Worm (Caenorhabditis elegans) whole organism, young adult: ENCODE results near the gene F11G11.15.

Experiments
- B0336.3 ChIP-seq: fragments of 200-800 bp; sonication (Bioruptor generic); IDR thresholded peaks from 2 replicates; pipeline ENCODE4 v1.3.6; 2022; ENCODE audit warnings: missing genetic modification characterization, missing compliant biosample characterization
- D2030.7 ChIP-seq: fragments of 200-800 bp; sonication (Bioruptor generic); IDR thresholded peaks from 2 replicates; pipeline ENCODE4 v1.3.6; 2022; ENCODE audit warnings: missing genetic modification reagents, missing genetic modification characterization, missing compliant biosample characterization
- F23B12.7 ChIP-seq: sonication (generic microtip); optimal IDR thresholded peaks from 2 replicates; lab custom pipeline; 2017; ENCODE audit warnings: missing genetic modification characterization, mild to moderate bottlenecking, missing compliant biosample characterization, antibody characterized with exemption, moderate library complexity; ENCODE audit not compliant: insufficient read depth
- F33H1.4 ChIP-seq: fragments of 200-800 bp; sonication (Bioruptor generic); IDR thresholded peaks from 2 replicates; pipeline ENCODE4 v1.3.6; 2022; ENCODE audit warnings: missing genetic modification reagents, missing genetic modification characterization, missing compliant biosample characterization
- F39B2.1 ChIP-seq: fragments of 200-800 bp; sonication (Bioruptor generic); IDR thresholded peaks from 2 replicates; pipeline ENCODE4 v1.3.6; 2022; ENCODE audit warnings: missing genetic modification reagents, missing genetic modification characterization, missing compliant biosample characterization
- F49E8.2 ChIP-seq: sonication (generic microtip); optimal IDR thresholded peaks from 3 replicates; lab custom pipeline; 2017; ENCODE audit warnings: missing genetic modification characterization, mild to moderate bottlenecking, missing compliant biosample characterization, antibody characterized with exemption, moderate library complexity; ENCODE audit not compliant: insufficient read depth
- F55B11.4 ChIP-seq: sonication (generic microtip); optimal IDR thresholded peaks from 2 replicates; lab custom pipeline; 2016; ENCODE audit warnings: missing compliant biosample characterization, missing genetic modification characterization, borderline replicate concordance; ENCODE audit not compliant: insufficient read depth
- K12H6.12 ChIP-seq: fragments of 200-800 bp; sonication (Bioruptor generic); optimal IDR thresholded peaks from 2 replicates; lab custom pipeline; 2018; ENCODE audit warnings: mild to moderate bottlenecking, missing genetic modification characterization, missing compliant biosample characterization
- Y53G8AR.9 ChIP-seq: fragments of 200-800 bp; sonication (Bioruptor generic); conservative IDR thresholded peaks from 2 replicates; pipeline ENCODE4 v1.3.6; 2022; ENCODE audit warnings: missing genetic modification reagents, missing genetic modification characterization, missing compliant biosample characterization
- Y95B8A.8 ChIP-seq: fragments of 200-800 bp; sonication (Bioruptor generic); IDR thresholded peaks from 2 replicates; pipeline ENCODE4 v1.3.6; 2022; ENCODE audit warnings: missing genetic modification reagents, missing genetic modification characterization, missing compliant biosample characterization
- ZK185.1 ChIP-seq: sonication (generic microtip); optimal IDR thresholded peaks from 2 replicates; lab custom pipeline; 2016; ENCODE audit warnings: mild to moderate bottlenecking, missing genetic modification characterization, missing compliant biosample characterization; ENCODE audit not compliant: poor library complexity, severe bottlenecking
- ama-1 ChIP-seq, 3 experiments: fragments of 150-350 bp in 1 of 3; sonication (generic microtip) in 2 of 3; optimal IDR thresholded peaks; 2 replicates each; lab custom pipeline; 2014 to 2018; ENCODE audit warnings: missing biosample characterization in 2 of 3, missing genetic modification characterization in 2 of 3, missing genetic modification reagents in 2 of 3
- aptf-3 ChIP-seq: fragments of 200-800 bp; sonication (Bioruptor generic); IDR thresholded peaks from 2 replicates; pipeline ENCODE4 v1.3.6; 2022; ENCODE audit warnings: missing genetic modification characterization, missing compliant biosample characterization
- atf-7 ChIP-seq: sonication (generic microtip); optimal IDR thresholded peaks from 2 replicates; lab custom pipeline; 2017; ENCODE audit warnings: mild to moderate bottlenecking, missing genetic modification characterization, missing compliant biosample characterization
- athp-1 ChIP-seq: sonication (generic microtip); optimal IDR thresholded peaks from 2 replicates; lab custom pipeline; 2017; ENCODE audit warnings: mild to moderate bottlenecking, missing genetic modification characterization, missing compliant biosample characterization
- attf-5 ChIP-seq: fragments of 200-800 bp; sonication (Bioruptor generic); optimal IDR thresholded peaks from 2 replicates; lab custom pipeline; 2018; ENCODE audit warnings: mild to moderate bottlenecking, missing genetic modification characterization, missing compliant biosample characterization
- cebp-1 ChIP-seq, 2 experiments: fragments of 200-800 bp in 1 of 2; sonication (Bioruptor generic) in 1 of 2; sonication (generic microtip) in 1 of 2; IDR thresholded peaks in 1 of 2; optimal IDR thresholded peaks in 1 of 2; 2 replicates each; pipeline versions ENCODE4 v1.3.6 to Lab custom; 2017 to 2022; ENCODE audit warnings: missing compliant biosample characterization in 2 of 2, missing genetic modification characterization in 2 of 2, mild to moderate bottlenecking in 1 of 2, missing genetic modification reagents in 1 of 2, moderate library complexity in 1 of 2
- ceh-27 ChIP-seq: fragments of 200-800 bp; sonication (Bioruptor generic); optimal IDR thresholded peaks from 2 replicates; lab custom pipeline; 2018; ENCODE audit warnings: mild to moderate bottlenecking, missing genetic modification characterization, moderate library complexity, missing compliant biosample characterization
- ceh-79 ChIP-seq: sonication (generic microtip); optimal IDR thresholded peaks from 2 replicates; lab custom pipeline; 2017; ENCODE audit warnings: mild to moderate bottlenecking, missing genetic modification characterization, missing compliant biosample characterization
- ceh-91 ChIP-seq: fragments of 200-800 bp; sonication (Bioruptor generic); IDR thresholded peaks from 2 replicates; pipeline ENCODE4 v1.3.6; 2022; ENCODE audit warnings: missing genetic modification reagents, missing genetic modification characterization, missing compliant biosample characterization
- efl-1 ChIP-seq: fragments of 150-350 bp; optimal IDR thresholded peaks from 2 replicates; lab custom pipeline; 2014; ENCODE audit warnings: missing biosample characterization, missing genetic modification reagents, missing genetic modification characterization
- ekl-4 ChIP-seq: fragments of 200-800 bp; sonication (Bioruptor generic); IDR thresholded peaks from 2 replicates; pipeline ENCODE4 v1.3.6; 2022; ENCODE audit warnings: missing genetic modification reagents, missing genetic modification characterization, missing compliant biosample characterization
- gei-17 ChIP-seq: fragments of 200-800 bp; sonication (Bioruptor generic); optimal IDR thresholded peaks from 2 replicates; lab custom pipeline; 2018; ENCODE audit warnings: mild to moderate bottlenecking, missing genetic modification characterization, missing compliant biosample characterization
- him-1 ChIP-seq: sonication (generic microtip); optimal IDR thresholded peaks from 2 replicates; lab custom pipeline; 2016; ENCODE audit warnings: missing genotype, missing genetic modification reagents, missing genetic modification characterization, missing compliant biosample characterization
- hlh-26 ChIP-seq: fragments of 200-800 bp; sonication (Bioruptor generic); conservative IDR thresholded peaks from 2 replicates; pipeline ENCODE4 v1.3.6; 2022; ENCODE audit warnings: missing genetic modification reagents, missing genetic modification characterization, missing compliant biosample characterization
- hsf-1 ChIP-seq: fragments of 200-800 bp; sonication (Bioruptor generic); IDR thresholded peaks from 2 replicates; pipeline ENCODE4 v1.3.6; 2022; ENCODE audit warnings: missing genetic modification reagents, missing genetic modification characterization, missing compliant biosample characterization
- lin-35 ChIP-seq, 3 experiments: fragments of 150-350 bp in 2 of 3; sonication (generic microtip) in 1 of 3; optimal IDR thresholded peaks; 2 replicates each; lab custom pipeline; 2014 to 2018; ENCODE audit warnings: missing biosample characterization in 3 of 3, missing genetic modification characterization in 3 of 3, missing genetic modification reagents in 3 of 3
- lin-40 ChIP-seq: sonication (generic microtip); optimal IDR thresholded peaks from 2 replicates; lab custom pipeline; 2016; ENCODE audit warnings: missing genetic modification characterization, mild to moderate bottlenecking, missing compliant biosample characterization, missing genotype, missing genetic modification reagents
- lin-54 ChIP-seq: fragments of 200-800 bp; sonication (Bioruptor generic); optimal IDR thresholded peaks from 2 replicates; lab custom pipeline; 2018; ENCODE audit warnings: mild to moderate bottlenecking, missing genetic modification characterization, missing compliant biosample characterization
- lsl-1 ChIP-seq: fragments of 200-800 bp; sonication (Bioruptor generic); optimal IDR thresholded peaks from 2 replicates; lab custom pipeline; 2018; ENCODE audit warnings: mild to moderate bottlenecking, missing genetic modification characterization, moderate library complexity, missing compliant biosample characterization
- madf-10 ChIP-seq: sonication (generic microtip); optimal IDR thresholded peaks from 2 replicates; lab custom pipeline; 2016; ENCODE audit warnings: mild to moderate bottlenecking, missing genetic modification characterization, missing compliant biosample characterization
- madf-3 ChIP-seq: fragments of 200-800 bp; sonication (Bioruptor generic); IDR thresholded peaks from 2 replicates; pipeline ENCODE4 v1.3.6; 2022; ENCODE audit warnings: missing genetic modification reagents, missing genetic modification characterization, missing compliant biosample characterization
- madf-6 ChIP-seq: fragments of 200-800 bp; sonication (Bioruptor generic); IDR thresholded peaks from 2 replicates; pipeline ENCODE4 v1.3.6; 2022; ENCODE audit warnings: missing genetic modification reagents, missing genetic modification characterization, missing compliant biosample characterization
- mcd-1 ChIP-seq: fragments of 200-800 bp; sonication (Bioruptor generic); IDR thresholded peaks from 2 replicates; pipeline ENCODE4 v1.3.6; 2022; ENCODE audit warnings: missing genetic modification reagents, missing genetic modification characterization, missing compliant biosample characterization
- mxl-1 ChIP-seq: sonication (generic microtip); optimal IDR thresholded peaks from 2 replicates; lab custom pipeline; 2016; ENCODE audit warnings: missing genetic modification characterization, missing compliant biosample characterization
- nfya-2 ChIP-seq: fragments of 200-800 bp; sonication (Bioruptor generic); IDR thresholded peaks from 2 replicates; pipeline ENCODE4 v1.3.6; 2022; ENCODE audit warnings: missing genetic modification reagents, missing genetic modification characterization, missing compliant biosample characterization
- nfyb-1 ChIP-seq: fragments of 200-800 bp; sonication (Bioruptor generic); IDR thresholded peaks from 2 replicates; pipeline ENCODE4 v1.3.6; 2022; ENCODE audit warnings: missing genetic modification reagents, missing genetic modification characterization, missing compliant biosample characterization
- nhr-120 ChIP-seq: fragments of 200-800 bp; sonication (Bioruptor generic); IDR thresholded peaks from 2 replicates; pipeline ENCODE4 v1.3.6; 2022; ENCODE audit warnings: missing genetic modification characterization, missing compliant biosample characterization
- nhr-80 ChIP-seq: sonication (generic microtip); optimal IDR thresholded peaks from 2 replicates; lab custom pipeline; 2016; ENCODE audit warnings: missing genetic modification characterization, missing compliant biosample characterization
- nhr-90 ChIP-seq: sonication (generic microtip); optimal IDR thresholded peaks from 2 replicates; lab custom pipeline; 2016; ENCODE audit warnings: missing genotype, mild to moderate bottlenecking, missing genetic modification characterization, missing compliant biosample characterization
- repo-1 ChIP-seq: sonication (generic microtip); optimal IDR thresholded peaks from 2 replicates; lab custom pipeline; 2017; ENCODE audit warnings: mild to moderate bottlenecking, missing genetic modification characterization, missing compliant biosample characterization
- snpc-1.3 ChIP-seq: sonication (generic microtip); optimal IDR thresholded peaks from 2 replicates; lab custom pipeline; 2017; ENCODE audit warnings: missing genetic modification characterization, mild to moderate bottlenecking, missing compliant biosample characterization, antibody characterized with exemption, moderate library complexity, missing genotype, missing genetic modification reagents; ENCODE audit not compliant: insufficient read depth
- snpc-4 ChIP-seq, 5 experiments: fragments of 150-350 bp in 1 of 5; sonication (generic microtip) in 4 of 5; optimal IDR thresholded peaks; 2 replicates each; lab custom pipeline; 2014 to 2018; ENCODE audit warnings: missing genetic modification characterization in 5 of 5, missing biosample characterization in 3 of 5, antibody characterized with exemption in 2 of 5, mild to moderate bottlenecking in 2 of 5, missing compliant biosample characterization in 2 of 5, missing genotype in 2 of 5, moderate library complexity in 2 of 5, missing genetic modification reagents in 1 of 5
- tbp1 ChIP-seq: fragments of 200-800 bp; sonication (Bioruptor generic); optimal IDR thresholded peaks from 2 replicates; lab custom pipeline; 2018; ENCODE audit warnings: mild to moderate bottlenecking, missing genetic modification characterization, missing compliant biosample characterization
- tlf-1 ChIP-seq: fragments of 200-800 bp; sonication (Bioruptor generic); optimal IDR thresholded peaks from 2 replicates; lab custom pipeline; 2018; ENCODE audit warnings: mild to moderate bottlenecking, missing genetic modification characterization, missing compliant biosample characterization
- ztf-26 ChIP-seq: sonication (generic microtip); optimal IDR thresholded peaks from 2 replicates; lab custom pipeline; 2017; ENCODE audit warnings: missing genetic modification characterization, missing compliant biosample characterization

Gene F11G11.15

DNA sequence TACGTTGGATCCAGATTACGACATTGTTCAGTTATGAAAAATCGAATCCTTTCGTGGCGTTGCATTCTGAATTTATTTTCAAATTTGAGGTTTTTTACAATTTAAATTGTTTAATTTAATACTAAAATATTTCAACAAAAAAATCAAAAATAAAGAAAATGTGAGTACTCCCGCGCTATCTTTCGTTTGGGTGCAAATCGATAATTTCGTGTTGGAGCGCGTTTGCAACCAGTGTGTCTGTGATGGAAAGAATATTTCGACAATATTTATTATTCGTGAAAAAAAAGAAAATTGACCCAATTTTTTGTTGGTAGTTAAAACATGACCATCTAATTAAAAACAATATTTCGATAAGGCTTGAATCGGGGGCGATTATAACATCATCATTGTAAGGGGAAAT, 27.4 kb downstream of the F11G11.15 start, which contains the start of gene R05F9.9:
Gene R05F9.9 (minus strand): TSS at position 66 of the 400 bp plus-strand sequence.
- TF ChIP-seq ceh-79 (tag; lab: Kevin White, UChicago) (peak; percentile 12), mxl-1 (tag; lab: Kevin White, UChicago) (peak; percentile 27), ekl-4 (peak; percentile 50), Y95B8A.8 (GFP tag; lab: Robert Waterston, UW) (peak; percentile 62; the same call in 1 of the 2 replicates), repo-1 (tag; lab: Kevin White, UChicago) (peak; percentile 56), F49E8.2 (tag; lab: Kevin White, UChicago) (no peak), lin-40 (tag; lab: Kevin White, UChicago) (peak; percentile 8), mcd-1 (GFP tag; lab: Robert Waterston, UW) (peak; percentile 52; the same call in 1 of the 2 replicates), cebp-1 (GFP tag; IDR thresholded peaks at IDR 0.05; lab: Robert Waterston, UW) (no peak), cebp-1 (tag; optimal IDR thresholded peaks at IDR 0.05; lab: Kevin White, UChicago) (peak; percentile 57), lin-54 (GFP tag; lab: Kevin White, UChicago) (peak; percentile 59), efl-1 (GFP tag; lab: Kevin White, UChicago) (peak; percentile 39), B0336.3 (GFP tag; lab: Robert Waterston, UW) (peak; percentile 41; the same call in 1 of the 2 replicates), F55B11.4 (tag; lab: Kevin White, UChicago) (no peak), nhr-80 (tag; lab: Kevin White, UChicago) (peak; percentile 17), F23B12.7 (tag; lab: Kevin White, UChicago) (peak; percentile 55), F39B2.1 (GFP tag; lab: Robert Waterston, UW) (0 out of 2 replicates have a peak, but pooled peaks have one; percentile 15), K12H6.12 (tag; lab: Kevin White, UChicago) (no peak), atf-7 (tag; lab: Kevin White, UChicago) (peak; percentile 46), nhr-120 (GFP tag; lab: Robert Waterston, UW) (no peak), tlf-1 (GFP tag; lab: Kevin White, UChicago) (peak; percentile 8), Y53G8AR.9 (GFP tag; lab: Robert Waterston, UW) (peak; percentile 86), tbp1 (GFP tag; lab: Kevin White, UChicago) (peak; percentile 43), F33H1.4 (peak; percentile 6; the same call in 1 of the 2 replicates), nfya-2 (no peak), ama-1 (optimal IDR thresholded peaks at IDR 0.05; lab: Kevin White, UChicago) (peak; percentile 64), ama-1 (GFP tag; optimal IDR thresholded peaks at IDR 0.05; lab: Kevin White, UChicago) (no peak), madf-3 (GFP tag; lab: Robert Waterston, UW) (0 out of 2 replicates have a peak, but pooled peaks have one; percentile 1), athp-1 (tag; lab: Kevin White, UChicago) (no peak), hsf-1 (GFP tag; lab: Robert Waterston, UW) (peak; percentile 66), lsl-1 (peak; percentile 25), aptf-3 (GFP tag; lab: Robert Waterston, UW) (no peak), D2030.7 (GFP tag; lab: Robert Waterston, UW) (no peak), hlh-26 (no peak), nfyb-1 (GFP tag; lab: Robert Waterston, UW) (peak; percentile 52), ztf-26 (peak; percentile 37), him-1 (no peak), ceh-91 (GFP tag; lab: Robert Waterston, UW) (no peak), nhr-90 (peak; percentile 10), ZK185.1 (tag; lab: Kevin White, UChicago) (peak; percentile 37), snpc-1.3 (tag; lab: Kevin White, UChicago) (peak; percentile 8), attf-5 (GFP tag; lab: Kevin White, UChicago) (peak; percentile 31), lin-35 (GFP tag; optimal IDR thresholded peaks at IDR 0.05; lab: Kevin White, UChicago) (peak in 1 of 3 experiments; percentile 58), madf-6 (GFP tag; lab: Robert Waterston, UW) (peak; percentile 51), snpc-4 (GFP tag; optimal IDR thresholded peaks at IDR 0.05; lab: Kevin White, UChicago) (no peak), snpc-4 (tag; optimal IDR thresholded peaks at IDR 0.05; lab: Kevin White, UChicago) (peak in 2 of 4 experiments; percentile 23 to 50), gei-17 (GFP tag; lab: Kevin White, UChicago) (peak; percentile 28), ceh-27 (no peak), madf-10 (peak; percentile 21)
- TF ChIP-seq, all 124 proteins: peak for 34
